Worm (Caenorhabditis elegans) whole organism, L1 larva: ENCODE measurements around the gene C16B8.4.

Experiments
- C04F5.9 ChIP-seq: sonication (generic microtip); optimal IDR thresholded peaks from 2 replicates; lab custom pipeline; 2016; ENCODE audit warnings: missing genetic modification characterization, missing compliant biosample characterization
- C16A3.4 ChIP-seq: fragments of 150-350 bp; optimal IDR thresholded peaks from 2 replicates; lab custom pipeline; 2014; ENCODE audit warnings: missing biosample characterization, missing genetic modification characterization
- C34B4.2 ChIP-seq: sonication (generic microtip); optimal IDR thresholded peaks from 2 replicates; lab custom pipeline; 2017; ENCODE audit warnings: mild to moderate bottlenecking, missing genetic modification characterization, missing compliant biosample characterization
- F16B12.6 ChIP-seq: fragments of 150-350 bp; optimal IDR thresholded peaks from 2 replicates; lab custom pipeline; 2014; ENCODE audit warnings: missing biosample characterization, missing genetic modification characterization
- aha-1 ChIP-seq: fragments of 150-350 bp; optimal IDR thresholded peaks from 2 replicates; lab custom pipeline; 2014; ENCODE audit warnings: missing biosample characterization, missing genetic modification characterization
- alr-1 ChIP-seq: fragments of 200-800 bp; sonication (Bioruptor generic); optimal IDR thresholded peaks from 2 replicates; lab custom pipeline; 2018; ENCODE audit warnings: borderline replicate concordance, mild to moderate bottlenecking, missing genetic modification characterization, missing compliant biosample characterization
- aly-2 ChIP-seq: fragments of 150-350 bp; optimal IDR thresholded peaks from 2 replicates; lab custom pipeline; 2014; ENCODE audit warnings: missing biosample characterization, missing genetic modification characterization
- ama-1 ChIP-seq: fragments of 150-350 bp; optimal IDR thresholded peaks from 2 replicates; lab custom pipeline; 2014
- blmp-1 ChIP-seq: fragments of 150-350 bp; optimal IDR thresholded peaks from 2 replicates; lab custom pipeline; 2014; ENCODE audit warnings: missing biosample characterization, missing genetic modification characterization
- ceh-63 ChIP-seq: fragments of 200-800 bp; sonication (Bioruptor generic); optimal IDR thresholded peaks from 2 replicates; lab custom pipeline; 2018; ENCODE audit warnings: mild to moderate bottlenecking, missing genetic modification characterization, missing compliant biosample characterization
- ceh-8 ChIP-seq: fragments of 200-800 bp; sonication (Bioruptor generic); optimal IDR thresholded peaks from 2 replicates; lab custom pipeline; 2018; ENCODE audit warnings: mild to moderate bottlenecking, missing genetic modification characterization, moderate library complexity, missing compliant biosample characterization
- ceh-82 ChIP-seq, 3 experiments: fragments of 150-350 bp in 1 of 3; sonication (generic microtip) in 2 of 3; optimal IDR thresholded peaks; 2 replicates each; lab custom pipeline; 2014 to 2017; ENCODE audit warnings: missing biosample characterization in 3 of 3, missing genetic modification characterization in 3 of 3
- ces-1 ChIP-seq: fragments of 150-350 bp; optimal IDR thresholded peaks from 2 replicates; lab custom pipeline; 2014; ENCODE audit warnings: missing biosample characterization, missing genetic modification reagents, missing genetic modification characterization
- efl-3 ChIP-seq: fragments of 200-800 bp; sonication (Bioruptor generic); optimal IDR thresholded peaks from 2 replicates; lab custom pipeline; 2018; ENCODE audit warnings: mild to moderate bottlenecking, missing genetic modification characterization, missing compliant biosample characterization
- egl-13 ChIP-seq: sonication (generic microtip); optimal IDR thresholded peaks from 2 replicates; lab custom pipeline; 2016; ENCODE audit warnings: missing genotype, missing genetic modification reagents, missing genetic modification characterization, missing compliant biosample characterization
- egl-27 ChIP-seq, 2 experiments: fragments of 150-350 bp in 1 of 2; sonication (generic microtip); optimal IDR thresholded peaks; 3 replicates each; lab custom pipeline; 2017 to 2018; ENCODE audit warnings: missing biosample characterization in 2 of 2, missing genetic modification characterization in 2 of 2, missing genetic modification reagents in 2 of 2
- fkh-10 ChIP-seq: sonication (generic microtip); optimal IDR thresholded peaks from 2 replicates; lab custom pipeline; 2017; ENCODE audit warnings: missing biosample characterization, missing genetic modification reagents, missing genetic modification characterization
- fkh-8 ChIP-seq: sonication (generic microtip); optimal IDR thresholded peaks from 2 replicates; lab custom pipeline; 2016; ENCODE audit warnings: mild to moderate bottlenecking, missing genetic modification characterization, missing compliant biosample characterization
- grh-1 ChIP-seq: fragments of 200-800 bp; sonication (Bioruptor generic); IDR thresholded peaks from 2 replicates; pipeline ENCODE4 v1.3.6; 2022; ENCODE audit warnings: missing genetic modification reagents, missing genetic modification characterization, missing compliant biosample characterization
- hlh-4 ChIP-seq: sonication (generic microtip); optimal IDR thresholded peaks from 2 replicates; lab custom pipeline; 2016; ENCODE audit warnings: mild to moderate bottlenecking, missing genetic modification characterization, missing compliant biosample characterization
- isw-1 ChIP-seq: fragments of 200-800 bp; sonication (Bioruptor generic); IDR thresholded peaks from 2 replicates; pipeline ENCODE4 v1.3.6; 2022; ENCODE audit warnings: missing genetic modification characterization, missing compliant biosample characterization
- jun-1 ChIP-seq: fragments of 150-350 bp; optimal IDR thresholded peaks from 2 replicates; lab custom pipeline; 2014; ENCODE audit warnings: missing biosample characterization, missing genetic modification reagents, missing genetic modification characterization
- lin-13 ChIP-seq: fragments of 150-350 bp; optimal IDR thresholded peaks from 2 replicates; lab custom pipeline; 2014; ENCODE audit warnings: missing biosample characterization, missing genetic modification reagents, missing genetic modification characterization
- lin-14 ChIP-seq: fragments of 200-800 bp; sonication (Bioruptor generic); optimal IDR thresholded peaks from 2 replicates; lab custom pipeline; 2018; ENCODE audit warnings: mild to moderate bottlenecking, missing genetic modification characterization, moderate library complexity, missing compliant biosample characterization
- lin-39 ChIP-seq: fragments of 150-350 bp; optimal IDR thresholded peaks from 2 replicates; lab custom pipeline; 2014; ENCODE audit warnings: missing biosample characterization, missing genetic modification reagents, missing genetic modification characterization
- lir-3 ChIP-seq: sonication (generic microtip); optimal IDR thresholded peaks from 2 replicates; lab custom pipeline; 2016; ENCODE audit warnings: mild to moderate bottlenecking, missing genetic modification characterization, moderate library complexity, missing compliant biosample characterization; ENCODE audit not compliant: poor library complexity
- mab-9 ChIP-seq: fragments of 200-800 bp; sonication (Bioruptor generic); IDR thresholded peaks from 2 replicates; pipeline ENCODE4 v1.3.6; 2022; ENCODE audit warnings: missing genetic modification reagents, missing genetic modification characterization, missing compliant biosample characterization
- mdl-1 ChIP-seq, 2 experiments: fragments of 150-350 bp; optimal IDR thresholded peaks; 2 replicates each; lab custom pipeline; 2014 to 2017; ENCODE audit warnings: missing biosample characterization in 2 of 2, missing genetic modification characterization in 2 of 2, inconsistent platforms in 1 of 2
- mef-2 ChIP-seq: fragments of 150-350 bp; optimal IDR thresholded peaks from 2 replicates; lab custom pipeline; 2014; ENCODE audit warnings: missing biosample characterization, missing genetic modification characterization
- nhr-11 ChIP-seq: fragments of 150-350 bp; optimal IDR thresholded peaks from 2 replicates; lab custom pipeline; 2014; ENCODE audit warnings: missing biosample characterization, missing genetic modification characterization
- nhr-28 ChIP-seq: fragments of 150-350 bp; optimal IDR thresholded peaks from 2 replicates; lab custom pipeline; 2014; ENCODE audit warnings: missing biosample characterization, missing genetic modification characterization
- nhr-71 ChIP-seq: sonication (generic microtip); optimal IDR thresholded peaks from 2 replicates; lab custom pipeline; 2016; ENCODE audit warnings: mild to moderate bottlenecking, missing genetic modification characterization, moderate library complexity, missing compliant biosample characterization
- nhr-85 ChIP-seq: sonication (generic microtip); peaks from one replicate; lab custom pipeline; 2016; ENCODE audit warnings: missing genetic modification characterization, inconsistent platforms, missing compliant biosample characterization
- pax-3 ChIP-seq: fragments of 200-800 bp; sonication (Bioruptor generic); optimal IDR thresholded peaks from 2 replicates; lab custom pipeline; 2018; ENCODE audit warnings: mild to moderate bottlenecking, missing genetic modification characterization, moderate library complexity, missing compliant biosample characterization
- pqm-1 ChIP-seq: sonication (generic microtip); optimal IDR thresholded peaks from 3 replicates; lab custom pipeline; 2017; ENCODE audit warnings: missing biosample characterization, missing genetic modification characterization
- rnt-1 ChIP-seq: sonication (generic microtip); optimal IDR thresholded peaks from 2 replicates; lab custom pipeline; 2016; ENCODE audit warnings: mild to moderate bottlenecking, missing genetic modification characterization, moderate library complexity, missing compliant biosample characterization
- snu-23 ChIP-seq: sonication (generic microtip); optimal IDR thresholded peaks from 2 replicates; lab custom pipeline; 2016; ENCODE audit warnings: missing genetic modification characterization, missing compliant biosample characterization
- sup-37 ChIP-seq: fragments of 200-800 bp; sonication (Bioruptor generic); optimal IDR thresholded peaks from 2 replicates; lab custom pipeline; 2018; ENCODE audit warnings: mild to moderate bottlenecking, missing genetic modification characterization, missing compliant biosample characterization
- tlp-1 ChIP-seq: fragments of 150-350 bp; optimal IDR thresholded peaks from 2 replicates; lab custom pipeline; 2014; ENCODE audit warnings: missing biosample characterization, missing genetic modification characterization
- unc-62 ChIP-seq: fragments of 150-350 bp; optimal IDR thresholded peaks from 2 replicates; lab custom pipeline; 2014; ENCODE audit warnings: missing biosample characterization, missing genetic modification reagents, missing genetic modification characterization
- unc-86 ChIP-seq: sonication (generic microtip); optimal IDR thresholded peaks from 2 replicates; lab custom pipeline; 2016; ENCODE audit warnings: missing genetic modification characterization, missing compliant biosample characterization
- vab-15 ChIP-seq: sonication (generic microtip); optimal IDR thresholded peaks from 2 replicates; lab custom pipeline; 2017; ENCODE audit warnings: missing genotype, mild to moderate bottlenecking, missing genetic modification characterization, missing compliant biosample characterization
- xbp-1 ChIP-seq: sonication (generic microtip); optimal IDR thresholded peaks from 2 replicates; lab custom pipeline; 2016; ENCODE audit warnings: missing genetic modification characterization, missing compliant biosample characterization
- ztf-11 ChIP-seq, 2 experiments: sonication (generic microtip); optimal IDR thresholded peaks; 2 replicates each; lab custom pipeline; 2016 to 2017; ENCODE audit warnings: missing genetic modification characterization in 2 of 2, missing biosample characterization in 1 of 2, missing compliant biosample characterization in 1 of 2

The C16B8.4 gene

ce11 chrX:3960345-3960744, 13.1 kb downstream of the C16B8.4 start:
- TF ChIP-seq fkh-10 (GFP tag; lab: Kevin White, UChicago) = peak; percentile 80
- TF ChIP-seq aha-1 (tag; lab: Kevin White, UChicago) = no peak
- peak; percentile 20 for TF ChIP-seq rnt-1 (tag; lab: Kevin White, UChicago)
- no peak for TF ChIP-seq lin-13
- no peak for TF ChIP-seq egl-13
- no peak for TF ChIP-seq C34B4.2 (tag; lab: Kevin White, UChicago)
- no peak for TF ChIP-seq nhr-11 (tag; lab: Kevin White, UChicago)
- no peak for TF ChIP-seq nhr-28 (tag; lab: Kevin White, UChicago)
- TF ChIP-seq tlp-1 (tag; lab: Kevin White, UChicago) = no peak
- peak; percentile 62 for TF ChIP-seq lin-14 (GFP tag; lab: Kevin White, UChicago)
- no peak for TF ChIP-seq isw-1 (GFP tag; lab: Robert Waterston, UW)
- TF ChIP-seq ceh-82 (tag; optimal IDR thresholded peaks at IDR 0.05; lab: Kevin White, UChicago) = no peak
- peak; percentile 9 for TF ChIP-seq nhr-71 (tag; lab: Kevin White, UChicago)
- TF ChIP-seq vab-15 (tag; lab: Kevin White, UChicago) = no peak
- no peak for TF ChIP-seq egl-27 (tag; optimal IDR thresholded peaks at IDR 0.05; lab: Kevin White, UChicago)
- TF ChIP-seq nhr-85 (tag; lab: Kevin White, UChicago) = no peak
- TF ChIP-seq alr-1 (tag; lab: Kevin White, UChicago) = no peak
- no peak for TF ChIP-seq jun-1 (tag; lab: Kevin White, UChicago)

- TF ChIP-seq ceh-63 (no peak), egl-13 (no peak), pqm-1 (no peak), mdl-1 (tag; optimal IDR thresholded peaks at IDR 0.05; lab: Kevin White, UChicago) (no peak), lin-14 (GFP tag; lab: Kevin White, UChicago) (peak; percentile 33), ces-1 (no peak), fkh-10 (GFP tag; lab: Kevin White, UChicago) (no peak), C04F5.9 (no peak), unc-62 (GFP tag; lab: Kevin White, UChicago) (no peak), efl-3 (GFP tag; lab: Kevin White, UChicago) (no peak), rnt-1 (tag; lab: Kevin White, UChicago) (peak; percentile 34)
- TF ChIP-seq, all 84 proteins: peak for 2
Observed at ce11 chrX:3959221-3959620, 14.2 kb downstream of the C16B8.4 start.

ce11 chrX:3958252-3958651, 15.2 kb downstream of the C16B8.4 start, which contains the start of gene lin-18:
lin-18 (plus strand) TSS chrX:3958552.
- TF ChIP-seq blmp-1 (tag; lab: Kevin White, UChicago) = peak; percentile 49
- no peak for TF ChIP-seq pax-3 (tag; lab: Kevin White, UChicago)
- no peak for TF ChIP-seq fkh-8 (tag; lab: Kevin White, UChicago)

- TF ChIP-seq ceh-63 = no peak
- TF ChIP-seq pax-3 (tag; lab: Kevin White, UChicago) = no peak
- no peak for TF ChIP-seq F16B12.6 (tag; lab: Kevin White, UChicago)
- no peak for TF ChIP-seq unc-86 (tag; lab: Kevin White, UChicago)
- no peak for TF ChIP-seq tlp-1 (tag; lab: Kevin White, UChicago)
- TF ChIP-seq lin-14 (GFP tag; lab: Kevin White, UChicago) = peak; percentile 86
- no peak for TF ChIP-seq hlh-4
- no peak for TF ChIP-seq ama-1 (lab: Kevin White, UChicago)
- TF ChIP-seq C16A3.4 (tag; lab: Kevin White, UChicago) = no peak
- peak; percentile 90 for TF ChIP-seq ces-1
- TF ChIP-seq aly-2 (tag; lab: Kevin White, UChicago) = no peak
- TF ChIP-seq sup-37 (GFP tag; lab: Kevin White, UChicago) = no peak
- TF ChIP-seq alr-1 (tag; lab: Kevin White, UChicago) = no peak
- no peak for TF ChIP-seq nhr-11 (tag; lab: Kevin White, UChicago)
- peak in 1 of 2 experiments; percentile 12 for TF ChIP-seq ztf-11 (tag; optimal IDR thresholded peaks at IDR 0.05; lab: Kevin White, UChicago)
- no peak for TF ChIP-seq mab-9 (GFP tag; lab: Robert Waterston, UW)
- no peak for TF ChIP-seq grh-1 (GFP tag; lab: Robert Waterston, UW)
- TF ChIP-seq mef-2 (tag; lab: Kevin White, UChicago) = no peak
- TF ChIP-seq lin-39 (tag; lab: Kevin White, UChicago) = no peak
- no peak for TF ChIP-seq xbp-1
- TF ChIP-seq rnt-1 (tag; lab: Kevin White, UChicago) = peak; percentile 20
- no peak for TF ChIP-seq lir-3 (tag; lab: Kevin White, UChicago)
- TF ChIP-seq snu-23 = peak; percentile 9
- TF ChIP-seq ceh-8 = no peak
- no peak for TF ChIP-seq isw-1 (GFP tag; lab: Robert Waterston, UW)
- no peak for TF ChIP-seq blmp-1 (tag; lab: Kevin White, UChicago)
Observed at ce11 chrX:3957475-3958204, 15.8 kb downstream of the C16B8.4 start.
